Worm (Caenorhabditis elegans) whole organism, mixed stage, embryonic: ENCODE results near the gene C14C11.7.

Experiments used
- blmp-1 ChIP-seq: fragments of 150-350 bp; optimal IDR thresholded peaks from 2 replicates; lab custom pipeline; 2014; ENCODE audit warnings: missing biosample characterization, missing genetic modification characterization
- ceh-39 ChIP-seq: fragments of 150-350 bp; optimal IDR thresholded peaks from 2 replicates; lab custom pipeline; 2014; ENCODE audit warnings: missing biosample characterization, missing genetic modification characterization
- ceh-43 ChIP-seq: fragments of 200-800 bp; sonication (Bioruptor generic); optimal IDR thresholded peaks from 2 replicates; lab custom pipeline; 2018; ENCODE audit warnings: mild to moderate bottlenecking, missing genetic modification characterization, moderate library complexity, missing compliant biosample characterization
- ceh-83 ChIP-seq: fragments of 200-800 bp; sonication (Bioruptor generic); optimal IDR thresholded peaks from 2 replicates; lab custom pipeline; 2018; ENCODE audit warnings: mild to moderate bottlenecking, missing genetic modification characterization, missing compliant biosample characterization
- ces-1 ChIP-seq: fragments of 150-350 bp; optimal IDR thresholded peaks from 2 replicates; lab custom pipeline; 2014; ENCODE audit warnings: missing biosample characterization, missing genetic modification reagents, missing genetic modification characterization
- cnd-1 ChIP-seq: fragments of 200-800 bp; sonication (Bioruptor generic); optimal IDR thresholded peaks from 2 replicates; lab custom pipeline; 2018; ENCODE audit warnings: mild to moderate bottlenecking, missing genetic modification characterization, missing compliant biosample characterization
- drap-1 ChIP-seq: fragments of 200-800 bp; sonication (Bioruptor generic); optimal IDR thresholded peaks from 3 replicates; lab custom pipeline; 2018; ENCODE audit warnings: mild to moderate bottlenecking, missing genetic modification characterization, missing compliant biosample characterization
- elt-1 ChIP-seq: sonication (generic microtip); optimal IDR thresholded peaks from 2 replicates; lab custom pipeline; 2017; ENCODE audit warnings: missing genetic modification characterization, mild to moderate bottlenecking, missing compliant biosample characterization, antibody characterized with exemption, moderate library complexity, borderline replicate concordance; ENCODE audit not compliant: insufficient read depth
- elt-3 ChIP-seq: fragments of 150-350 bp; optimal IDR thresholded peaks from 2 replicates; lab custom pipeline; 2014; ENCODE audit warnings: missing biosample characterization, missing genetic modification characterization
- ham-2 ChIP-seq: fragments of 200-800 bp; sonication (Bioruptor generic); optimal IDR thresholded peaks from 2 replicates; lab custom pipeline; 2018; ENCODE audit warnings: mild to moderate bottlenecking, missing genetic modification characterization, missing compliant biosample characterization
- hlh-1 ChIP-seq: fragments of 150-350 bp; optimal IDR thresholded peaks from 2 replicates; lab custom pipeline; 2014; ENCODE audit warnings: missing biosample characterization, missing genetic modification reagents, missing genetic modification characterization
- lin-13 ChIP-seq: fragments of 150-350 bp; optimal IDR thresholded peaks from 2 replicates; lab custom pipeline; 2014; ENCODE audit warnings: missing biosample characterization, missing genetic modification characterization
- lin-32 ChIP-seq: fragments of 200-800 bp; sonication (Bioruptor generic); optimal IDR thresholded peaks from 2 replicates; lab custom pipeline; 2018; ENCODE audit warnings: mild to moderate bottlenecking, missing genetic modification characterization, missing compliant biosample characterization
- lsy-2 ChIP-seq: fragments of 150-350 bp; optimal IDR thresholded peaks from 2 replicates; lab custom pipeline; 2014; ENCODE audit warnings: missing biosample characterization, missing genetic modification characterization
- mab-5 ChIP-seq: fragments of 150-350 bp; optimal IDR thresholded peaks from 2 replicates; lab custom pipeline; 2014; ENCODE audit warnings: missing biosample characterization, missing genetic modification characterization
- mep-1 ChIP-seq: fragments of 150-350 bp; optimal IDR thresholded peaks from 2 replicates; lab custom pipeline; 2017; ENCODE audit warnings: missing biosample characterization, missing genetic modification reagents, missing genetic modification characterization, inconsistent platforms
- nhr-12 ChIP-seq: fragments of 150-350 bp; optimal IDR thresholded peaks from 2 replicates; lab custom pipeline; 2014; ENCODE audit warnings: missing biosample characterization, missing genetic modification characterization
- nhr-2 ChIP-seq: fragments of 150-350 bp; optimal IDR thresholded peaks from 2 replicates; lab custom pipeline; 2014; ENCODE audit warnings: missing biosample characterization, missing genetic modification characterization
- nhr-237 ChIP-seq: fragments of 150-350 bp; optimal IDR thresholded peaks from 2 replicates; lab custom pipeline; 2014; ENCODE audit warnings: missing biosample characterization, missing genetic modification characterization
- nhr-28 ChIP-seq: fragments of 150-350 bp; optimal IDR thresholded peaks from 2 replicates; lab custom pipeline; 2014; ENCODE audit warnings: missing biosample characterization, missing genetic modification characterization
- nhr-76 ChIP-seq: sonication (generic microtip); optimal IDR thresholded peaks from 2 replicates; lab custom pipeline; 2017; ENCODE audit warnings: missing biosample characterization, missing genetic modification characterization
- pha-4 ChIP-seq: fragments of 150-350 bp; optimal IDR thresholded peaks from 2 replicates; lab custom pipeline; 2018; ENCODE audit warnings: missing biosample characterization, missing genetic modification reagents, missing genetic modification characterization
- sem-2 ChIP-seq: fragments of 200-800 bp; sonication (Bioruptor generic); optimal IDR thresholded peaks from 2 replicates; lab custom pipeline; 2018; ENCODE audit warnings: mild to moderate bottlenecking, missing genetic modification characterization, missing compliant biosample characterization
- snpc-4 ChIP-seq: fragments of 150-350 bp; optimal IDR thresholded peaks from 2 replicates; lab custom pipeline; 2014; ENCODE audit warnings: missing biosample characterization, missing genetic modification characterization
- sptf-1 ChIP-seq: sonication (generic microtip); optimal IDR thresholded peaks from 2 replicates; lab custom pipeline; 2017; ENCODE audit warnings: mild to moderate bottlenecking, missing genetic modification characterization, moderate library complexity, missing compliant biosample characterization
- tbx-8 ChIP-seq: fragments of 200-800 bp; sonication (Bioruptor generic); optimal IDR thresholded peaks from 2 replicates; lab custom pipeline; 2018; ENCODE audit warnings: mild to moderate bottlenecking, missing genetic modification characterization, moderate library complexity, missing compliant biosample characterization
- unc-120 ChIP-seq: sonication (generic microtip); optimal IDR thresholded peaks from 2 replicates; lab custom pipeline; 2017; ENCODE audit warnings: missing genetic modification characterization, missing compliant biosample characterization; ENCODE audit not compliant: poor library complexity, severe bottlenecking
- unc-39 ChIP-seq: fragments of 150-350 bp; optimal IDR thresholded peaks from 2 replicates; lab custom pipeline; 2014; ENCODE audit warnings: missing biosample characterization, missing genetic modification characterization
- unc-62 ChIP-seq: fragments of 150-350 bp; optimal IDR thresholded peaks from 2 replicates; lab custom pipeline; 2014; ENCODE audit warnings: missing biosample characterization, missing genetic modification reagents, missing genetic modification characterization
- zip-8 ChIP-seq: fragments of 150-350 bp; optimal IDR thresholded peaks from 2 replicates; lab custom pipeline; 2014; ENCODE audit warnings: missing biosample characterization, missing genetic modification characterization
- ztf-11 ChIP-seq: fragments of 150-350 bp; optimal IDR thresholded peaks from 2 replicates; lab custom pipeline; 2014; ENCODE audit warnings: missing biosample characterization, missing genetic modification characterization

C14C11.7 gene

ce11 chrV:5682530-5682929 lies 16.6 kb upstream of the C14C11.7 start, which contains the start of gene prp-39:
Gene prp-39 (minus strand): TSS chrV:5682630.
- TF ChIP-seq sptf-1 (tag; lab: Kevin White, UChicago), result no peak
- no peak for TF ChIP-seq elt-1 (tag; lab: Kevin White, UChicago)
- TF ChIP-seq pha-4 (tag; lab: Kevin White, UChicago), result no peak
- TF ChIP-seq hlh-1 (tag; lab: Kevin White, UChicago), result no peak
- no peak for TF ChIP-seq snpc-4 (tag; lab: Kevin White, UChicago)

- TF ChIP-seq ztf-11 (tag; lab: Kevin White, UChicago), result no peak
- no peak for TF ChIP-seq sptf-1 (tag; lab: Kevin White, UChicago)
- TF ChIP-seq hlh-1 (tag; lab: Kevin White, UChicago), result no peak
- no peak for TF ChIP-seq elt-3
- no peak for TF ChIP-seq nhr-12 (tag; lab: Kevin White, UChicago)
- no peak for TF ChIP-seq unc-39 (tag; lab: Kevin White, UChicago)
- no peak for TF ChIP-seq unc-120 (tag; lab: Kevin White, UChicago)
- TF ChIP-seq sem-2 (GFP tag; lab: Kevin White, UChicago), result no peak
- no peak for TF ChIP-seq tbx-8 (GFP tag; lab: Kevin White, UChicago)
- TF ChIP-seq nhr-2, result no peak
- no peak for TF ChIP-seq nhr-237
- no peak for TF ChIP-seq nhr-28 (tag; lab: Kevin White, UChicago)
- no peak for TF ChIP-seq lin-32 (GFP tag; lab: Kevin White, UChicago)
- TF ChIP-seq snpc-4 (tag; lab: Kevin White, UChicago), result no peak
- no peak for TF ChIP-seq ceh-43 (GFP tag; lab: Kevin White, UChicago)
- no peak for TF ChIP-seq nhr-76 (tag; lab: Kevin White, UChicago)
- TF ChIP-seq unc-62 (GFP tag; lab: Kevin White, UChicago), result no peak
- no peak for TF ChIP-seq mep-1 (tag; lab: Kevin White, UChicago)
- TF ChIP-seq ceh-83 (GFP tag; lab: Kevin White, UChicago), result no peak
Observed at ce11 chrV:5677947-5678346, 12.1 kb upstream of the C14C11.7 start.

ce11 chrV:5676011-5676410 lies 10.1 kb upstream of the C14C11.7 start, which contains the start of gene pqn-13:
Gene pqn-13 (minus strand): TSS chrV:5676111.
- no peak for TF ChIP-seq unc-39 (tag; lab: Kevin White, UChicago)
- no peak for TF ChIP-seq ces-1 (GFP tag; lab: Kevin White, UChicago)
- no peak for TF ChIP-seq mab-5 (tag; lab: Kevin White, UChicago)
- TF ChIP-seq lsy-2 (tag; lab: Kevin White, UChicago), result no peak
- no peak for TF ChIP-seq ceh-43 (GFP tag; lab: Kevin White, UChicago)
- no peak for TF ChIP-seq mep-1 (tag; lab: Kevin White, UChicago)
- no peak for TF ChIP-seq nhr-76 (tag; lab: Kevin White, UChicago)
- no peak for TF ChIP-seq ceh-39 (tag; lab: Kevin White, UChicago)
- TF ChIP-seq ceh-83 (GFP tag; lab: Kevin White, UChicago), result no peak
- TF ChIP-seq cnd-1 (tag; lab: Kevin White, UChicago), result no peak
- no peak for TF ChIP-seq lin-13 (tag; lab: Kevin White, UChicago)
- TF ChIP-seq, all 35 proteins: peak for 0

- TF ChIP-seq ceh-43 (GFP tag; lab: Kevin White, UChicago), result no peak
- TF ChIP-seq ztf-11 (tag; lab: Kevin White, UChicago), result no peak
- TF ChIP-seq mab-5 (tag; lab: Kevin White, UChicago), result no peak
- no peak for TF ChIP-seq ham-2 (GFP tag; lab: Kevin White, UChicago)
- no peak for TF ChIP-seq blmp-1 (tag; lab: Kevin White, UChicago)
- TF ChIP-seq lin-13 (tag; lab: Kevin White, UChicago), result no peak
Observed at ce11 chrV:5672270-5672669, 6.4 kb upstream of the C14C11.7 start.

- no peak for TF ChIP-seq ham-2 (GFP tag; lab: Kevin White, UChicago)
- peak; percentile 74 for TF ChIP-seq zip-8 (tag; lab: Kevin White, UChicago)
- no peak for TF ChIP-seq ztf-11 (tag; lab: Kevin White, UChicago)
- no peak for TF ChIP-seq drap-1 (GFP tag; lab: Kevin White, UChicago)
- no peak for TF ChIP-seq mab-5 (tag; lab: Kevin White, UChicago)
- TF ChIP-seq ceh-43 (GFP tag; lab: Kevin White, UChicago), result no peak
- TF ChIP-seq, all 35 proteins: peak for 1
Observed at ce11 chrV:5668968-5669367, 3.1 kb upstream of the C14C11.7 start.
